Worm (Caenorhabditis elegans) whole organism, L1 larva: Measurements from ENCODE around the gene EGAP5.1.

Source experiments
- blmp-1 ChIP-seq: fragments of 150-350 bp; optimal IDR thresholded peaks from 2 replicates; lab custom pipeline; 2014; ENCODE audit warnings: missing biosample characterization, missing genetic modification characterization
- ceh-90 ChIP-seq: sonication (generic microtip); optimal IDR thresholded peaks from 2 replicates; lab custom pipeline; 2016; ENCODE audit warnings: missing genetic modification characterization, missing compliant biosample characterization
- ces-1 ChIP-seq: fragments of 150-350 bp; optimal IDR thresholded peaks from 2 replicates; lab custom pipeline; 2014; ENCODE audit warnings: missing biosample characterization, missing genetic modification reagents, missing genetic modification characterization
- elt-3 ChIP-seq, 6 experiments: fragments of 150-350 bp in 1 of 6; sonication (generic microtip); optimal IDR thresholded peaks; 2 replicates each; lab custom pipeline; 2017 to 2018; ENCODE audit warnings: missing biosample characterization in 6 of 6, missing genetic modification characterization in 6 of 6, inconsistent platforms in 1 of 6
- lin-14 ChIP-seq: fragments of 200-800 bp; sonication (Bioruptor generic); optimal IDR thresholded peaks from 2 replicates; lab custom pipeline; 2018; ENCODE audit warnings: mild to moderate bottlenecking, missing genetic modification characterization, moderate library complexity, missing compliant biosample characterization
- lin-15B ChIP-seq: fragments of 150-350 bp; sonication (generic microtip); optimal IDR thresholded peaks from 3 replicates; lab custom pipeline; 2014; ENCODE audit warnings: missing biosample characterization, missing genetic modification characterization
- nhr-20 ChIP-seq: sonication (generic microtip); optimal IDR thresholded peaks from 2 replicates; lab custom pipeline; 2016; ENCODE audit warnings: mild to moderate bottlenecking, missing genetic modification characterization, missing compliant biosample characterization
- nhr-84 ChIP-seq: sonication (generic microtip); optimal IDR thresholded peaks from 2 replicates; lab custom pipeline; 2017; ENCODE audit warnings: missing biosample characterization, missing genetic modification characterization
- skn-1 ChIP-seq: fragments of 150-350 bp; optimal IDR thresholded peaks from 2 replicates; lab custom pipeline; 2014; ENCODE audit warnings: missing biosample characterization, missing genetic modification characterization
- snu-23 ChIP-seq: sonication (generic microtip); optimal IDR thresholded peaks from 2 replicates; lab custom pipeline; 2016; ENCODE audit warnings: missing genetic modification characterization, missing compliant biosample characterization
- xbp-1 ChIP-seq: sonication (generic microtip); optimal IDR thresholded peaks from 2 replicates; lab custom pipeline; 2016; ENCODE audit warnings: missing genetic modification characterization, missing compliant biosample characterization
- zip-4 ChIP-seq: fragments of 200-800 bp; sonication (Bioruptor generic); optimal IDR thresholded peaks from 2 replicates; lab custom pipeline; 2018; ENCODE audit warnings: mild to moderate bottlenecking, missing genetic modification characterization, moderate library complexity, missing compliant biosample characterization
- ztf-4 ChIP-seq: fragments of 150-350 bp; optimal IDR thresholded peaks from 2 replicates; lab custom pipeline; 2014; ENCODE audit warnings: missing biosample characterization, missing genetic modification characterization

EGAP5.1 gene

DNA sequence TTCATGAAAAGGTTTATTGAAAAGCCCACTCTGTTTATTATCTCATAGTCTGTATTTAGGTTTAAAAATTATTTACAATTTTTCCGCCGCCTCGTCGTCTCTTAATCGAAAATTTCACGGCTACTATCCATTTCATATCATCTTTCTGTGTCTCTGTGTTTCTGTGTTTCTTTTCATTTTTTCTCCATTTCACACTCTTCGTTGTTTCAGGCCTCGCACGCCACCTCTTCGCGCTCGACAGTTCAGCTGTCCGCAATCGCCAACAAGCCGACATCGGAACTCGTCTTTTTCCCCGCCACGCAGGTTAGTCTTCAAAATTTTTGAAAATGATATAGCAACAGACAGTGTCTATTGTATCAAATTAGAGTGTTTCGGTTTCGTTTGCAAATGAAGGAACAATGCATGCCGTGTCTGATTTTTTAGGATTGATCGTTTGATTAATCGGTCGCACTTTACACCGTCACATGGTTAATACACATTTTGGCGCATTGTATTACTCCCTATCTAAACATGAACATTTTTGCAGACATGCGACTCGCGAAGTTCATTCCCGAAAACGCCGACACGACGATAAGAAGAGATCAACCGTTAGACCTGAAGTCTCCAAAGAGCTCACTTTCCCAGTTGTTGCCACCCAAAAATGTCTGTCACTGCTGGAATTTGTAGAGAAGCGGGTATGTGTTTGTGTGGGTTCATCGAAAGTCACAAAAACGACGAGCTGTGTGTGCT lies 48.2 kb downstream of the EGAP5.1 start (continued):
- no peak for TF ChIP-seq nhr-84 (tag; lab: Kevin White, UChicago)
- no peak for TF ChIP-seq ceh-90 (tag; lab: Kevin White, UChicago)
- no peak for TF ChIP-seq zip-4 (GFP tag; lab: Kevin White, UChicago)
- TF ChIP-seq lin-15B (tag; lab: Kevin White, UChicago): no peak
- TF ChIP-seq skn-1 (tag; lab: Kevin White, UChicago): no peak

DNA sequence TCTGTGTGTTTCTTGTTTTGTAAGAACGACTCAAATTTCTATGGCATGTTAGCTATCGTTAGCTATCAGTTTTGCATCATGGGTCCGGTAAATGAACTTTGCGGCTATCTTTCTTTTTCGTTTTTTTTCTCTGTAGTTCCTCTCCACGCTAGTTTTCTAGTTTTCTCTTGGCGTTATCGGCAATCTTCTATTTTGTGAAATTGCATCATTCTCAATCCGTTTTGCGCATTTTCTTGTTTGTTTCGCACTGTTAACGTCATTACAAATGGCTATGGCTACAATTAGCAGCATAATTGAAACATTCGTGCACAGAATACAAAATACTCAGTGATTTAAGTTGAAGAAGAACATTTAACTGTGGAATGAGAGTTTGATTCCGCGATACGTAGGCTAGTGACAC lies 50.2 kb downstream of the EGAP5.1 start:
- TF ChIP-seq snu-23: peak; percentile 18
- TF ChIP-seq elt-3 (tag; optimal IDR thresholded peaks at IDR 0.05; lab: Kevin White, UChicago): peak in 1 of 6 experiments; percentile 35
- peak; percentile 39 for TF ChIP-seq nhr-20 (tag; lab: Kevin White, UChicago)
- TF ChIP-seq ces-1: no peak
- no peak for TF ChIP-seq ztf-4 (tag; lab: Kevin White, UChicago)
- TF ChIP-seq lin-14 (GFP tag; lab: Kevin White, UChicago): peak; percentile 29
- peak; percentile 39 for TF ChIP-seq blmp-1 (tag; lab: Kevin White, UChicago)
- no peak for TF ChIP-seq xbp-1 (tag; lab: Kevin White, UChicago)
- TF ChIP-seq, all 84 proteins: peak for 5
